Fruit fly (Drosophila melanogaster): ENCODE measurements around the gene Lint-1.

Gene Lint-1

dm6 chrX:11155808-11156589 is 6.9 kb downstream of the Lint-1 start (continued):
- TF ChIP-seq en (GFP tag; optimal IDR thresholded peaks at IDR 0.05) (no peak), Usf (GFP tag; optimal IDR thresholded peaks at IDR 0.05) (no peak), Med (GFP tag) (peak; percentile 64), org-1 (GFP tag; optimal IDR thresholded peaks at IDR 0.05) (no peak), Lpt (GFP tag; optimal IDR thresholded peaks at IDR 0.05) (no peak), Taf1 (GFP tag; IDR thresholded peaks at IDR 0.05) (no peak), phol (tag; optimal IDR thresholded peaks at IDR 0.05) (peak; percentile 7), CG31224 (GFP tag; IDR thresholded peaks at IDR 0.05) (no peak), CG18764 (GFP tag; optimal IDR thresholded peaks at IDR 0.05) (no peak), Sox102F (GFP tag; optimal IDR thresholded peaks at IDR 0.05) (no peak), prd (optimal IDR thresholded peaks at IDR 0.05) (no peak), prd (GFP tag; IDR thresholded peaks at IDR 0.05) (no peak), zfh1 (GFP tag; IDR thresholded peaks at IDR 0.05) (no peak), CG13123 (GFP tag; optimal IDR thresholded peaks at IDR 0.05) (no peak), Gsc (GFP tag; IDR thresholded peaks at IDR 0.05) (no peak), Atf6 (GFP tag; IDR thresholded peaks at IDR 0.05) (0 out of 2 replicates have a peak, but pooled peaks have one; percentile 19), CG7839 (tag; optimal IDR thresholded peaks at IDR 0.05) (no peak), tx (GFP tag; optimal IDR thresholded peaks at IDR 0.05) (no peak), CG1529 (GFP tag; optimal IDR thresholded peaks at IDR 0.05) (no peak), odd (GFP tag; optimal IDR thresholded peaks at IDR 0.05) (no peak), lmd (GFP tag; IDR thresholded peaks at IDR 0.05) (peak; percentile 7; the same call in 1 of the 2 replicates), Bteb2 (GFP tag; optimal IDR thresholded peaks at IDR 0.05) (no peak), CG15696 (tag; optimal IDR thresholded peaks at IDR 0.05) (no peak), Lhr (GFP tag; optimal IDR thresholded peaks at IDR 0.05) (no peak), Ada2b (GFP tag; IDR thresholded peaks at IDR 0.05) (no peak), Dip3 (GFP tag; optimal IDR thresholded peaks at IDR 0.05) (no peak), dati (GFP tag; IDR thresholded peaks at IDR 0.05) (no peak), CG30403 (GFP tag; optimal IDR thresholded peaks at IDR 0.05) (no peak), gro (GFP tag; optimal IDR thresholded peaks at IDR 0.05) (no peak), CG14014 (GFP tag; IDR thresholded peaks at IDR 0.05) (no peak), gsb (GFP tag; IDR thresholded peaks at IDR 0.05) (no peak), caup (GFP tag; optimal IDR thresholded peaks at IDR 0.05; ENCODE audit: severe bottlenecking) (peak; percentile 10), cg (GFP tag; optimal IDR thresholded peaks at IDR 0.05) (peak; percentile 55), dysf (GFP tag; IDR thresholded peaks at IDR 0.05) (peak; percentile 31; the same call in 1 of the 3 replicates), CG3995 (GFP tag; optimal IDR thresholded peaks at IDR 0.05) (no peak), CG15073 (GFP tag; optimal IDR thresholded peaks at IDR 0.05) (no peak), CG10654 (GFP tag; optimal IDR thresholded peaks at IDR 0.05) (no peak), Kr (GFP tag; optimal IDR thresholded peaks at IDR 0.05) (no peak), CG13296 (GFP tag; optimal IDR thresholded peaks at IDR 0.05) (no peak), CG11247 (GFP tag; IDR thresholded peaks at IDR 0.05) (no peak), dm (GFP tag; optimal IDR thresholded peaks at IDR 0.05) (no peak), sob (GFP tag; IDR thresholded peaks at IDR 0.05) (no peak), CG7357 (GFP tag; IDR thresholded peaks at IDR 0.05) (no peak), wor (GFP tag; IDR thresholded peaks at IDR 0.05) (no peak), run (tag; optimal IDR thresholded peaks at IDR 0.05) (no peak), Oaz (GFP tag; IDR thresholded peaks at IDR 0.05) (no peak), lab (GFP tag; optimal IDR thresholded peaks at IDR 0.05) (peak; percentile 41), CG2120 (GFP tag; optimal IDR thresholded peaks at IDR 0.05) (peak; percentile 16), sens (GFP tag) (peak; percentile 2), CG13424 (tag; optimal IDR thresholded peaks at IDR 0.05) (peak; percentile 36), usp (GFP tag; optimal IDR thresholded peaks at IDR 0.05) (no peak), gce (GFP tag; IDR thresholded peaks at IDR 0.05) (no peak)

Data from whole organism, embryonic.